Worm (Caenorhabditis elegans) whole organism, L3 larva: ENCODE results near the gene tab-1.

Source experiments
- ZK546.5 ChIP-seq: sonication (generic microtip); optimal IDR thresholded peaks from 2 replicates; lab custom pipeline; 2017; ENCODE audit warnings: missing biosample characterization, missing genetic modification characterization
- elt-3 ChIP-seq, 3 experiments: fragments of 150-350 bp in 1 of 3; sonication (generic microtip) in 2 of 3; optimal IDR thresholded peaks; 2 replicates in 2 of 3; 4 replicates in 1 of 3; lab custom pipeline; 2014 to 2017; ENCODE audit warnings: missing biosample characterization in 3 of 3, missing genetic modification characterization in 3 of 3
- fkh-10 ChIP-seq: sonication (generic microtip); optimal IDR thresholded peaks from 2 replicates; lab custom pipeline; 2017; ENCODE audit warnings: missing biosample characterization, missing genetic modification reagents, missing genetic modification characterization
- nhr-23 ChIP-seq: fragments of 150-350 bp; optimal IDR thresholded peaks from 2 replicates; lab custom pipeline; 2014; ENCODE audit warnings: missing biosample characterization, missing genetic modification reagents, missing genetic modification characterization
- pha-4 ChIP-seq: fragments of 150-350 bp; optimal IDR thresholded peaks from 2 replicates; lab custom pipeline; 2014; ENCODE audit warnings: missing biosample characterization, missing genetic modification reagents, missing genetic modification characterization
- pqm-1 ChIP-seq: fragments of 150-350 bp; optimal IDR thresholded peaks from 2 replicates; lab custom pipeline; 2017; ENCODE audit warnings: missing biosample characterization, missing genetic modification characterization, inconsistent platforms
- unc-39 ChIP-seq: sonication (generic microtip); optimal IDR thresholded peaks from 4 replicates; lab custom pipeline; 2017; ENCODE audit warnings: missing biosample characterization, missing genetic modification characterization
- ztf-11 ChIP-seq: fragments of 150-350 bp; optimal IDR thresholded peaks from 2 replicates; lab custom pipeline; 2014; ENCODE audit warnings: missing biosample characterization, missing genetic modification characterization

DNA sequence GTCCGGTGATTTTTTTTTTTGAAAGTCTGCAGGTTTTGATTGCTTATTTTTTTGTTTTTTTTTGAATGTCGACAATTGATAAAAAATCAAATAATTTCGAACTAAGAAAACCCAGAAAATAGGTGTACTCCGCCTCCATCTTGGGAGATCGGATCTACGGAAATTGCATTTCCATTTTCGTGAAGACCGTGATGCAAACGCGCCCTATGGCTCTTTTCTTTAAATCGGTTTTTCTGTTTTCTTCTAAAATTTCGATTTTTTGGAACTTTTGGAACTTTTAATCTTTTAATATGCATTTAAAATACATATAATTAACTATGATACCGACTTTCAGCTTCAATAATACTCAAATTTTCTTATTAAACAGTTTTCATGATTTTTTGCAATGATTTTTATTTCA lies 38.9 kb downstream of the tab-1 start:
- TF ChIP-seq fkh-10 (GFP tag; lab: Kevin White, UChicago) (no peak), nhr-23 (no peak), elt-3 (tag; optimal IDR thresholded peaks at IDR 0.05; lab: Kevin White, UChicago) (no peak), pqm-1 (no peak), ZK546.5 (no peak), unc-39 (tag; lab: Kevin White, UChicago) (no peak), pha-4 (tag; lab: Kevin White, UChicago) (no peak), ztf-11 (tag; lab: Kevin White, UChicago) (no peak)
